Fruit fly (Drosophila melanogaster) whole organism, embryonic: ENCODE data around the gene CG33306.

Experiments used
- CG12769 ChIP-seq: fragments of 200-800 bp; sonication (Bioruptor generic); optimal IDR thresholded peaks from 2 replicates; lab custom pipeline; 2019; ENCODE audit warnings: missing biosample characterization, mild to moderate bottlenecking, missing genetic modification characterization, moderate library complexity
- CG13287 ChIP-seq: fragments of 200-800 bp; sonication (Bioruptor generic); IDR thresholded peaks from 2 replicates; pipeline ENCODE4 v1.3.6; 2022; ENCODE audit warnings: missing biosample characterization, missing genetic modification characterization; ENCODE audit not compliant: partially characterized antibody
- CG13424 ChIP-seq: fragments of 200-800 bp; sonication (Bioruptor generic); optimal IDR thresholded peaks from 2 replicates; lab custom pipeline; 2019; ENCODE audit warnings: missing biosample characterization, mild to moderate bottlenecking, missing genetic modification characterization, moderate library complexity
- CG15479 ChIP-seq: fragments of 200-800 bp; sonication (Bioruptor generic); optimal IDR thresholded peaks from 3 replicates; lab custom pipeline; 2019; ENCODE audit warnings: missing biosample characterization, mild to moderate bottlenecking, missing genetic modification characterization, moderate library complexity
- CG16779 ChIP-seq: fragments of 200-800 bp; sonication (Bioruptor generic); IDR thresholded peaks from 2 replicates; pipeline ENCODE4 v1.3.6; 2022; ENCODE audit warnings: missing biosample characterization, missing genetic modification characterization
- CG16863 ChIP-seq: fragments of 200-800 bp; sonication (Bioruptor generic); optimal IDR thresholded peaks from 3 replicates; lab custom pipeline; 2016; ENCODE audit warnings: missing biosample characterization, missing genetic modification characterization
- CG3065 ChIP-seq: fragments of 200-800 bp; sonication (Bioruptor generic); optimal IDR thresholded peaks from 2 replicates; lab custom pipeline; 2016; ENCODE audit warnings: missing biosample characterization, missing genetic modification characterization
- CG3163 ChIP-seq: fragments of 200-800 bp; sonication (Bioruptor generic); optimal IDR thresholded peaks from 3 replicates; lab custom pipeline; 2016; ENCODE audit warnings: missing biosample characterization, missing genetic modification characterization
- CG6683 ChIP-seq: fragments of 200-800 bp; sonication (Bioruptor generic); optimal IDR thresholded peaks from 2 replicates; lab custom pipeline; 2017; ENCODE audit warnings: missing biosample characterization, mild to moderate bottlenecking, missing genetic modification characterization, missing genetic modification reagents
- CG6689 ChIP-seq: fragments of 200-800 bp; sonication (Bioruptor generic); IDR thresholded peaks from 2 replicates; pipeline ENCODE4 v1.3.6; 2022; ENCODE audit warnings: missing biosample characterization, missing genetic modification characterization
- CG8290 ChIP-seq, 3 experiments: fragments of 200-800 bp; sonication (Bioruptor generic); optimal IDR thresholded peaks; 2 replicates each; lab custom pipeline; 2016 to 2019; ENCODE audit warnings: missing biosample characterization in 3 of 3, missing genetic modification characterization in 3 of 3, mild to moderate bottlenecking in 2 of 3, moderate library complexity in 1 of 3
- CG8924 ChIP-seq: fragments of 200-800 bp; optimal IDR thresholded peaks from 3 replicates; lab custom pipeline; 2019; ENCODE audit warnings: missing biosample characterization, mild to moderate bottlenecking, missing genetic modification characterization, moderate library complexity
- CG9609 ChIP-seq: fragments of 200-800 bp; sonication (Bioruptor generic); optimal IDR thresholded peaks from 3 replicates; lab custom pipeline; 2016; ENCODE audit warnings: missing biosample characterization, missing genetic modification characterization
- CTCF ChIP-seq: fragments of 200-800 bp; sonication (Bioruptor generic); optimal IDR thresholded peaks from 2 replicates; lab custom pipeline; 2017; ENCODE audit warnings: missing biosample characterization, mild to moderate bottlenecking, missing genetic modification characterization, moderate library complexity
- Deaf1 ChIP-seq: fragments of 200-800 bp; optimal IDR thresholded peaks from 3 replicates; lab custom pipeline; 2019; ENCODE audit warnings: missing biosample characterization, mild to moderate bottlenecking, missing genetic modification characterization, moderate library complexity
- Dll ChIP-seq: fragments of 200-800 bp; sonication (Bioruptor generic); IDR thresholded peaks from 4 replicates; pipeline ENCODE4 v1.3.6; 2022; ENCODE audit warnings: missing biosample characterization, missing genetic modification characterization; ENCODE audit not compliant: partially characterized antibody
- Doc2 ChIP-seq: fragments of 200-800 bp; sonication (Bioruptor generic); IDR thresholded peaks from 2 replicates; pipeline ENCODE4 v1.3.6; 2022; ENCODE audit warnings: missing biosample characterization, missing genetic modification characterization
- Dref ChIP-seq: fragments of 200-800 bp; sonication (Bioruptor generic); IDR thresholded peaks from 2 replicates; pipeline ENCODE4 v1.3.6; 2022; ENCODE audit warnings: missing biosample characterization, missing genetic modification characterization
- Eip74EF ChIP-seq, 2 experiments: fragments of 200-800 bp in 1 of 2; fragments of >200 bp in 1 of 2; sonication (Bioruptor generic) in 1 of 2; optimal IDR thresholded peaks; 2 replicates each; lab custom pipeline; 2017 to 2019; ENCODE audit warnings: missing biosample characterization in 2 of 2, missing genetic modification characterization in 2 of 2, mild to moderate bottlenecking in 1 of 2, moderate library complexity in 1 of 2
- HLH54F ChIP-seq: fragments of 200-800 bp; sonication (Bioruptor generic); optimal IDR thresholded peaks from 3 replicates; lab custom pipeline; 2016; ENCODE audit warnings: missing biosample characterization, missing genetic modification characterization
- HmgD ChIP-seq: fragments of 200-800 bp; sonication (Bioruptor generic); optimal IDR thresholded peaks from 3 replicates; lab custom pipeline; 2016; ENCODE audit warnings: missing biosample characterization, missing genetic modification characterization
- Hmr ChIP-seq: fragments of 200-800 bp; sonication (Bioruptor generic); optimal IDR thresholded peaks from 3 replicates; lab custom pipeline; 2017; ENCODE audit warnings: mild to moderate bottlenecking, missing biosample characterization, missing genetic modification reagents, missing genetic modification characterization
- Hr39 ChIP-seq: fragments of >200 bp; optimal IDR thresholded peaks from 2 replicates; lab custom pipeline; 2017
- Hr51 ChIP-seq, 2 experiments: fragments of 200-800 bp; sonication (Bioruptor generic); optimal IDR thresholded peaks; 2 replicates in 1 of 2; 3 replicates in 1 of 2; lab custom pipeline; 2016 to 2018; ENCODE audit warnings: missing biosample characterization in 2 of 2, missing genetic modification characterization in 2 of 2, mild to moderate bottlenecking in 1 of 2, moderate library complexity in 1 of 2
- Kr ChIP-seq: fragments of 200-800 bp; sonication (Bioruptor generic); optimal IDR thresholded peaks from 2 replicates; lab custom pipeline; 2017; ENCODE audit warnings: missing biosample characterization, mild to moderate bottlenecking, missing genetic modification characterization
- MTF-1 ChIP-seq: fragments of 200-800 bp; sonication (Bioruptor generic); optimal IDR thresholded peaks from 2 replicates; lab custom pipeline; 2018; ENCODE audit warnings: missing biosample characterization, mild to moderate bottlenecking, missing genetic modification characterization, borderline replicate concordance
- NfI ChIP-seq: fragments of 200-800 bp; sonication (Bioruptor generic); optimal IDR thresholded peaks from 3 replicates; lab custom pipeline; 2018; ENCODE audit warnings: missing biosample characterization, mild to moderate bottlenecking, missing genetic modification characterization, moderate library complexity
- Optix ChIP-seq: fragments of 200-800 bp; sonication (Bioruptor generic); IDR thresholded peaks from 3 replicates; pipeline ENCODE4 v1.3.6; 2022; ENCODE audit warnings: missing biosample characterization, missing genetic modification characterization
- Pdp1 ChIP-seq, 2 experiments: fragments of 200-800 bp; sonication (Bioruptor generic); optimal IDR thresholded peaks; 3 replicates each; lab custom pipeline; 2016; ENCODE audit warnings: missing biosample characterization in 2 of 2, missing genetic modification characterization in 2 of 2, mild to moderate bottlenecking in 1 of 2, moderate library complexity in 1 of 2
- Ssrp ChIP-seq: fragments of 200-800 bp; sonication (Bioruptor generic); optimal IDR thresholded peaks from 2 replicates; lab custom pipeline; 2018; ENCODE audit warnings: missing biosample characterization, mild to moderate bottlenecking, missing genetic modification characterization, moderate library complexity
- Tbp ChIP-seq: fragments of >200 bp; optimal IDR thresholded peaks from 2 replicates; lab custom pipeline; 2018; ENCODE audit warnings: missing biosample characterization, missing genetic modification characterization
- Trl ChIP-seq, 3 experiments: fragments of >200 bp in 2 of 3; fragments of 200-800 bp in 1 of 3; sonication (Bioruptor generic) in 1 of 3; optimal IDR thresholded peaks; 2 replicates in 1 of 3; 3 replicates in 2 of 3; lab custom pipeline; 2016 to 2017; ENCODE audit warnings: missing biosample characterization in 1 of 3, missing genetic modification characterization in 1 of 3
- Vsx1 ChIP-seq: fragments of 200-800 bp; sonication (Bioruptor generic); optimal IDR thresholded peaks from 2 replicates; lab custom pipeline; 2017; ENCODE audit warnings: missing biosample characterization, mild to moderate bottlenecking, missing genetic modification characterization, missing genetic modification reagents
- Xbp1 ChIP-seq: fragments of 200-800 bp; sonication (Bioruptor generic); optimal IDR thresholded peaks from 3 replicates; lab custom pipeline; 2016; ENCODE audit warnings: missing biosample characterization, mild to moderate bottlenecking, missing genetic modification characterization
- abd-A ChIP-seq: fragments of 200-800 bp; sonication (Bioruptor generic); optimal IDR thresholded peaks from 3 replicates; lab custom pipeline; 2019; ENCODE audit warnings: missing biosample characterization, mild to moderate bottlenecking, missing genetic modification characterization, moderate library complexity
- bbx ChIP-seq: fragments of 200-800 bp; sonication (Bioruptor generic); IDR thresholded peaks from 2 replicates; pipeline ENCODE4 v1.3.6; 2022; ENCODE audit warnings: missing biosample characterization, missing genetic modification characterization; ENCODE audit not compliant: partially characterized antibody
- chinmo ChIP-seq: fragments of 200-800 bp; sonication (Bioruptor generic); IDR thresholded peaks from 4 replicates; pipeline ENCODE4 v1.3.6; 2022; ENCODE audit warnings: missing biosample characterization, missing genetic modification characterization; ENCODE audit not compliant: partially characterized antibody
- chm ChIP-seq: fragments of 200-800 bp; sonication (Bioruptor generic); IDR thresholded peaks from 2 replicates; pipeline ENCODE4 v1.3.6; 2022; ENCODE audit warnings: missing biosample characterization, missing genetic modification characterization
- corto ChIP-seq: fragments of 200-800 bp; sonication (Bioruptor generic); optimal IDR thresholded peaks from 2 replicates; lab custom pipeline; 2016; ENCODE audit warnings: missing biosample characterization, mild to moderate bottlenecking, missing genetic modification characterization, moderate library complexity
- esg ChIP-seq: fragments of 200-800 bp; sonication (Bioruptor generic); conservative IDR thresholded peaks from 2 replicates; pipeline ENCODE4 v1.3.6; 2022; ENCODE audit warnings: missing biosample characterization, missing genetic modification characterization
- eve ChIP-seq, 2 experiments: fragments of >200 bp; optimal IDR thresholded peaks; 2 replicates each; lab custom pipeline; 2017; ENCODE audit warnings: missing biosample characterization in 2 of 2, missing genetic modification characterization in 2 of 2
- grn ChIP-seq: fragments of 200-800 bp; sonication (Bioruptor generic); optimal IDR thresholded peaks from 3 replicates; lab custom pipeline; 2017; ENCODE audit warnings: missing biosample characterization, missing genetic modification characterization
- hb ChIP-seq: fragments of 200-800 bp; sonication (Bioruptor generic); IDR thresholded peaks from 3 replicates; pipeline ENCODE4 v1.3.6; 2022; ENCODE audit warnings: missing biosample characterization, missing genetic modification characterization; ENCODE audit not compliant: partially characterized antibody
- kah ChIP-seq: fragments of 200-800 bp; sonication (Bioruptor generic); optimal IDR thresholded peaks from 2 replicates; lab custom pipeline; 2018; ENCODE audit warnings: missing biosample characterization, mild to moderate bottlenecking, missing genetic modification characterization
- kni ChIP-seq: fragments of 200-800 bp; sonication (Bioruptor generic); optimal IDR thresholded peaks from 3 replicates; lab custom pipeline; 2017; ENCODE audit warnings: mild to moderate bottlenecking, missing biosample characterization, missing genetic modification reagents, missing genetic modification characterization
- ttk ChIP-seq: fragments of 200-800 bp; sonication (Bioruptor generic); IDR thresholded peaks from 2 replicates; pipeline ENCODE4 v2.1.2; 2022; ENCODE audit warnings: missing biosample characterization, missing genetic modification characterization
- yki ChIP-seq: fragments of >200 bp; optimal IDR thresholded peaks from 3 replicates; lab custom pipeline; 2018

The CG33306 gene

dm6 chr2L:13878801-13879200 lies 35.3 kb upstream of the CG33306 start (continued):
- TF ChIP-seq hb (GFP tag; lab: Robert Waterston, UW): no peak
- TF ChIP-seq esg (GFP tag; lab: Robert Waterston, UW): no peak
- TF ChIP-seq Xbp1 (GFP tag; lab: Kevin White, UChicago): no peak
- peak; percentile 7 for TF ChIP-seq MTF-1 (GFP tag; lab: Kevin White, UChicago)
- 0 out of 2 replicates have a peak, but pooled peaks have one; percentile 51 for TF ChIP-seq CG16779 (GFP tag; lab: Robert Waterston, UW)
- no peak for TF ChIP-seq Tbp (GFP tag; lab: Kevin White, UChicago)
- TF ChIP-seq CTCF (GFP tag; lab: Kevin White, UChicago): no peak
- no peak for TF ChIP-seq CG8290 (GFP tag; optimal IDR thresholded peaks at IDR 0.05; lab: Kevin White, UChicago)
- TF ChIP-seq CG8290 (tag; optimal IDR thresholded peaks at IDR 0.05; lab: Kevin White, UChicago): peak in 1 of 2 experiments; percentile 74
- TF ChIP-seq HLH54F: peak; percentile 16
- no peak for TF ChIP-seq Hr39
- TF ChIP-seq CG8924 (tag; lab: Kevin White, UChicago): peak; percentile 15
- TF ChIP-seq Hr51 (GFP tag; optimal IDR thresholded peaks at IDR 0.05; lab: Kevin White, UChicago): no peak
- TF ChIP-seq Kr: no peak
- TF ChIP-seq HmgD (GFP tag; lab: Kevin White, UChicago): no peak
- no peak for TF ChIP-seq kah (GFP tag; lab: Kevin White, UChicago)
- TF ChIP-seq CG3065: no peak
- TF ChIP-seq CG12769 (tag; lab: Kevin White, UChicago): peak; percentile 58
- TF ChIP-seq CG13424 (tag; lab: Kevin White, UChicago): peak; percentile 3
- no peak for TF ChIP-seq Dref (GFP tag; lab: Robert Waterston, UW)
- no peak for TF ChIP-seq CG6683 (GFP tag; lab: Kevin White, UChicago)
- peak; percentile 3 for TF ChIP-seq kni (GFP tag; lab: Kevin White, UChicago)
- peak; percentile 12 for TF ChIP-seq Hmr (GFP tag; lab: Kevin White, UChicago)
- peak; percentile 45; the same call in 1 of the 2 replicates for TF ChIP-seq CG13287 (GFP tag; lab: Robert Waterston, UW)

dm6 chr2L:13877934-13878580 lies 34.5 kb upstream of the CG33306 start:
- TF ChIP-seq Trl (optimal IDR thresholded peaks at IDR 0.05; lab: Kevin White, UChicago): peak; percentile 87 to 90
- no peak for TF ChIP-seq Trl (GFP tag; optimal IDR thresholded peaks at IDR 0.05; lab: Kevin White, UChicago)
- peak; percentile 95 for TF ChIP-seq CG3163
- TF ChIP-seq Ssrp (tag; lab: Kevin White, UChicago): no peak
- no peak for TF ChIP-seq Optix (GFP tag; lab: Robert Waterston, UW)
- no peak for TF ChIP-seq CG15479 (GFP tag; lab: Kevin White, UChicago)
- TF ChIP-seq eve (GFP tag; optimal IDR thresholded peaks at IDR 0.05; lab: Kevin White, UChicago): peak in 1 of 2 experiments; percentile 34
- peak; percentile 47 for TF ChIP-seq corto (GFP tag; lab: Kevin White, UChicago)
- 0 out of 2 replicates have a peak, but pooled peaks have one; percentile 16 for TF ChIP-seq ttk (GFP tag; lab: Robert Waterston, UW)
- no peak for TF ChIP-seq Doc2
- peak; percentile 21 for TF ChIP-seq Vsx1
- 0 out of 4 replicates have a peak, but pooled peaks have one; percentile 25 for TF ChIP-seq Dll (GFP tag; lab: Robert Waterston, UW)
- no peak for TF ChIP-seq grn
- no peak for TF ChIP-seq CG9609 (GFP tag; lab: Kevin White, UChicago)
- no peak for TF ChIP-seq NfI
- TF ChIP-seq chm: peak; percentile 35; the same call in 1 of the 2 replicates
- TF ChIP-seq CG6689 (GFP tag; lab: Robert Waterston, UW): peak; percentile 19; the same call in 1 of the 2 replicates
- TF ChIP-seq CG16863 (GFP tag; lab: Kevin White, UChicago): no peak
- peak; percentile 9 for TF ChIP-seq abd-A (tag; lab: Kevin White, UChicago)
- TF ChIP-seq Pdp1 (GFP tag; optimal IDR thresholded peaks at IDR 0.05; lab: Kevin White, UChicago): peak in 1 of 2 experiments; percentile 3
- TF ChIP-seq yki (lab: Kevin White, UChicago): peak; percentile 25
- 0 out of 4 replicates have a peak, but pooled peaks have one; percentile 59 for TF ChIP-seq chinmo (GFP tag; lab: Robert Waterston, UW)
- TF ChIP-seq Eip74EF (GFP tag; optimal IDR thresholded peaks at IDR 0.05; lab: Kevin White, UChicago): peak in 1 of 2 experiments; percentile 13
- TF ChIP-seq Deaf1 (tag; lab: Kevin White, UChicago): no peak
- 0 out of 2 replicates have a peak, but pooled peaks have one; percentile 15 for TF ChIP-seq bbx (GFP tag; lab: Robert Waterston, UW)
